Fruit fly (Drosophila melanogaster) whole organism, embryonic: Measurements from ENCODE around the gene CG46397.

Experiments
- ATbp ChIP-seq: fragments of 200-800 bp; sonication (Bioruptor generic); optimal IDR thresholded peaks from 2 replicates; lab custom pipeline; 2017; ENCODE audit warnings: missing biosample characterization, mild to moderate bottlenecking, missing genetic modification characterization, missing genetic modification reagents
- Asciz ChIP-seq: fragments of 200-800 bp; sonication (Bioruptor generic); optimal IDR thresholded peaks from 2 replicates; lab custom pipeline; 2017; ENCODE audit warnings: missing biosample characterization, mild to moderate bottlenecking, missing genetic modification characterization, missing genetic modification reagents
- Atf-2 ChIP-seq: fragments of 200-800 bp; sonication (Bioruptor generic); optimal IDR thresholded peaks from 2 replicates; lab custom pipeline; 2016; ENCODE audit warnings: missing biosample characterization, missing genetic modification characterization
- CG1024 ChIP-seq: fragments of 200-800 bp; sonication (Bioruptor generic); IDR thresholded peaks from 2 replicates; pipeline ENCODE4 v1.3.6; 2022; ENCODE audit warnings: missing biosample characterization, missing genetic modification characterization
- CG10979 ChIP-seq: fragments of 200-800 bp; sonication (Bioruptor generic); optimal IDR thresholded peaks from 2 replicates; lab custom pipeline; 2018; ENCODE audit warnings: missing biosample characterization, mild to moderate bottlenecking, missing genetic modification characterization, moderate library complexity
- CG11560 ChIP-seq: fragments of 200-800 bp; sonication (Bioruptor generic); IDR thresholded peaks from 3 replicates; pipeline ENCODE4 v1.3.6; 2022; ENCODE audit warnings: missing biosample characterization, missing genetic modification characterization
- CG11696 ChIP-seq: fragments of 200-800 bp; sonication (Bioruptor generic); IDR thresholded peaks from 2 replicates; pipeline ENCODE4 v1.3.6; 2022; ENCODE audit warnings: missing biosample characterization, missing genetic modification characterization
- CG11723 ChIP-seq: fragments of 200-800 bp; sonication (Bioruptor generic); optimal IDR thresholded peaks from 2 replicates; lab custom pipeline; 2017; ENCODE audit warnings: missing biosample characterization, mild to moderate bottlenecking, missing genetic modification characterization
- CG12391 ChIP-seq: fragments of 200-800 bp; sonication (Bioruptor generic); optimal IDR thresholded peaks from 3 replicates; lab custom pipeline; 2018; ENCODE audit warnings: missing biosample characterization, mild to moderate bottlenecking, missing genetic modification characterization, moderate library complexity
- CG15514 ChIP-seq: fragments of 200-800 bp; sonication (Bioruptor generic); optimal IDR thresholded peaks from 3 replicates; lab custom pipeline; 2017; ENCODE audit warnings: missing biosample characterization, missing genetic modification characterization, mild to moderate bottlenecking, moderate library complexity, missing genetic modification reagents
- CG15601 ChIP-seq: fragments of 200-800 bp; sonication (Bioruptor generic); optimal IDR thresholded peaks from 3 replicates; lab custom pipeline; 2019; ENCODE audit warnings: missing biosample characterization, mild to moderate bottlenecking, missing genetic modification characterization, moderate library complexity
- CG15696 ChIP-seq: fragments of 200-800 bp; sonication (Bioruptor generic); optimal IDR thresholded peaks from 2 replicates; lab custom pipeline; 2019; ENCODE audit warnings: missing biosample characterization, mild to moderate bottlenecking, missing genetic modification characterization, moderate library complexity
- CG1647 ChIP-seq: fragments of 200-800 bp; sonication (Bioruptor generic); optimal IDR thresholded peaks from 3 replicates; lab custom pipeline; 2016; ENCODE audit warnings: missing biosample characterization, missing genetic modification characterization
- CG17361 ChIP-seq: fragments of 200-800 bp; sonication (Bioruptor generic); IDR thresholded peaks from 3 replicates; pipeline ENCODE4 v1.3.6; 2022; ENCODE audit warnings: missing biosample characterization, missing genetic modification characterization
- CG17829 ChIP-seq: fragments of 200-800 bp; optimal IDR thresholded peaks from 2 replicates; lab custom pipeline; 2019; ENCODE audit warnings: missing biosample characterization, mild to moderate bottlenecking, missing genetic modification characterization, moderate library complexity
- CG18764 ChIP-seq: fragments of 200-800 bp; sonication (Bioruptor generic); optimal IDR thresholded peaks from 3 replicates; lab custom pipeline; 2016; ENCODE audit warnings: missing biosample characterization, missing genetic modification characterization
- CG31224 ChIP-seq: fragments of 200-800 bp; sonication (Bioruptor generic); IDR thresholded peaks from 2 replicates; pipeline ENCODE4 v1.3.6; 2022; ENCODE audit warnings: missing biosample characterization, missing genetic modification characterization
- CG31441 ChIP-seq: fragments of 200-800 bp; sonication (Bioruptor generic); IDR thresholded peaks from 2 replicates; pipeline ENCODE4 v1.3.6; 2022; ENCODE audit warnings: missing biosample characterization, missing genetic modification characterization
- CG4730 ChIP-seq: fragments of 200-800 bp; sonication (Bioruptor generic); IDR thresholded peaks from 2 replicates; pipeline ENCODE4 v1.3.6; 2022; ENCODE audit warnings: missing biosample characterization, missing genetic modification characterization
- CG4820 ChIP-seq: fragments of 200-800 bp; sonication (Bioruptor generic); optimal IDR thresholded peaks from 3 replicates; lab custom pipeline; 2016; ENCODE audit warnings: missing biosample characterization, missing genetic modification characterization
- CG6175 ChIP-seq: fragments of 200-800 bp; sonication (Bioruptor generic); IDR thresholded peaks from 3 replicates; pipeline ENCODE4 v1.3.6; 2022; ENCODE audit warnings: missing biosample characterization, missing genetic modification characterization
- CG6689 ChIP-seq: fragments of 200-800 bp; sonication (Bioruptor generic); IDR thresholded peaks from 2 replicates; pipeline ENCODE4 v1.3.6; 2022; ENCODE audit warnings: missing biosample characterization, missing genetic modification characterization
- CG7271 ChIP-seq: fragments of 200-800 bp; sonication (Bioruptor generic); optimal IDR thresholded peaks from 2 replicates; lab custom pipeline; 2018; ENCODE audit warnings: missing biosample characterization, mild to moderate bottlenecking, missing genetic modification characterization, moderate library complexity
- CG7963 ChIP-seq: fragments of 200-800 bp; sonication (Bioruptor generic); IDR thresholded peaks from 3 replicates; pipeline ENCODE4 v1.3.6; 2022; ENCODE audit warnings: missing biosample characterization, missing genetic modification characterization; ENCODE audit not compliant: partially characterized antibody
- CG8388 ChIP-seq: fragments of 200-800 bp; sonication (Bioruptor generic); optimal IDR thresholded peaks from 2 replicates; lab custom pipeline; 2019; ENCODE audit warnings: missing biosample characterization, mild to moderate bottlenecking, missing genetic modification characterization, moderate library complexity
- CTCF ChIP-seq: fragments of 200-800 bp; sonication (Bioruptor generic); optimal IDR thresholded peaks from 2 replicates; lab custom pipeline; 2017; ENCODE audit warnings: missing biosample characterization, mild to moderate bottlenecking, missing genetic modification characterization, moderate library complexity
- Chrac-16 ChIP-seq: fragments of 200-800 bp; sonication (Bioruptor generic); optimal IDR thresholded peaks from 3 replicates; lab custom pipeline; 2016; ENCODE audit warnings: missing biosample characterization, missing genetic modification characterization
- H2.0 ChIP-seq: fragments of 200-800 bp; sonication (Bioruptor generic); IDR thresholded peaks from 2 replicates; pipeline ENCODE4 v1.3.6; 2022; ENCODE audit warnings: missing biosample characterization, missing genetic modification characterization
- Lhr ChIP-seq: fragments of 200-800 bp; sonication (Bioruptor generic); optimal IDR thresholded peaks from 3 replicates; lab custom pipeline; 2017; ENCODE audit warnings: mild to moderate bottlenecking, missing biosample characterization, missing genetic modification reagents, missing genetic modification characterization
- Mad ChIP-seq: fragments of 200-800 bp; sonication (Bioruptor generic); optimal IDR thresholded peaks from 2 replicates; lab custom pipeline; 2016; ENCODE audit warnings: missing biosample characterization, missing genetic modification characterization
- NC2α ChIP-seq: fragments of 200-800 bp; sonication (Bioruptor generic); optimal IDR thresholded peaks from 2 replicates; lab custom pipeline; 2016; ENCODE audit warnings: missing biosample characterization, missing genetic modification characterization
- Xrp1 ChIP-seq: fragments of 200-800 bp; sonication (Bioruptor generic); IDR thresholded peaks from 2 replicates; pipeline ENCODE4 v1.3.6; 2022; ENCODE audit warnings: missing biosample characterization, missing genetic modification characterization
- ase ChIP-seq: fragments of 200-800 bp; sonication (Bioruptor generic); IDR thresholded peaks from 3 replicates; pipeline ENCODE4 v1.3.6; 2022; ENCODE audit warnings: missing biosample characterization, missing genetic modification characterization
- ato ChIP-seq: fragments of 200-800 bp; sonication (Bioruptor generic); IDR thresholded peaks from 2 replicates; pipeline ENCODE4 v1.3.6; 2022; ENCODE audit warnings: missing biosample characterization, missing genetic modification characterization; ENCODE audit not compliant: partially characterized antibody
- ci ChIP-seq: fragments of 200-800 bp; sonication (Bioruptor generic); IDR thresholded peaks from 3 replicates; pipeline ENCODE4 v1.3.6; 2022; ENCODE audit warnings: missing biosample characterization, missing genetic modification characterization
- corto ChIP-seq: fragments of 200-800 bp; sonication (Bioruptor generic); optimal IDR thresholded peaks from 2 replicates; lab custom pipeline; 2016; ENCODE audit warnings: missing biosample characterization, mild to moderate bottlenecking, missing genetic modification characterization, moderate library complexity
- dati ChIP-seq: fragments of 200-800 bp; sonication (Bioruptor generic); IDR thresholded peaks from 2 replicates; pipeline ENCODE4 v1.3.6; 2022; ENCODE audit warnings: missing biosample characterization, missing genetic modification characterization
- dmrt11E ChIP-seq: fragments of 200-800 bp; sonication (Bioruptor generic); optimal IDR thresholded peaks from 3 replicates; lab custom pipeline; 2018; ENCODE audit warnings: missing biosample characterization, mild to moderate bottlenecking, missing genetic modification characterization, moderate library complexity
- dmrt99B ChIP-seq: fragments of 200-800 bp; sonication (Bioruptor generic); optimal IDR thresholded peaks from 2 replicates; lab custom pipeline; 2018; ENCODE audit warnings: missing biosample characterization, mild to moderate bottlenecking, missing genetic modification characterization, moderate library complexity
- fd96Cb ChIP-seq: fragments of 200-800 bp; sonication (Bioruptor generic); optimal IDR thresholded peaks from 2 replicates; lab custom pipeline; 2018; ENCODE audit warnings: missing biosample characterization, mild to moderate bottlenecking, missing genetic modification characterization, moderate library complexity
- gem ChIP-seq: fragments of 200-800 bp; sonication (Bioruptor generic); optimal IDR thresholded peaks from 2 replicates; lab custom pipeline; 2019; ENCODE audit warnings: missing biosample characterization, mild to moderate bottlenecking, missing genetic modification characterization, moderate library complexity
- inv ChIP-seq: fragments of 200-800 bp; sonication (Bioruptor generic); IDR thresholded peaks from 2 replicates; pipeline ENCODE4 v1.3.6; 2022; ENCODE audit warnings: missing biosample characterization, missing genetic modification characterization; ENCODE audit not compliant: partially characterized antibody
- jing ChIP-seq: fragments of 200-800 bp; sonication (Bioruptor generic); optimal IDR thresholded peaks from 2 replicates; lab custom pipeline; 2018; ENCODE audit warnings: missing biosample characterization, mild to moderate bottlenecking, missing genetic modification characterization
- kni ChIP-seq: fragments of 200-800 bp; sonication (Bioruptor generic); optimal IDR thresholded peaks from 3 replicates; lab custom pipeline; 2017; ENCODE audit warnings: mild to moderate bottlenecking, missing biosample characterization, missing genetic modification reagents, missing genetic modification characterization
- lilli ChIP-seq: fragments of 200-800 bp; sonication (Bioruptor generic); optimal IDR thresholded peaks from 3 replicates; lab custom pipeline; 2016; ENCODE audit warnings: missing biosample characterization, missing genetic modification characterization
- nom ChIP-seq: fragments of 200-800 bp; sonication (Bioruptor generic); optimal IDR thresholded peaks from 2 replicates; lab custom pipeline; 2017; ENCODE audit warnings: missing biosample characterization, missing genetic modification characterization, mild to moderate bottlenecking, moderate library complexity, missing genetic modification reagents
- psq ChIP-seq: fragments of 200-800 bp; sonication (Bioruptor generic); optimal IDR thresholded peaks from 2 replicates; lab custom pipeline; 2017; ENCODE audit warnings: missing biosample characterization, missing genetic modification characterization
- ranshi ChIP-seq: fragments of 200-800 bp; sonication (Bioruptor generic); IDR thresholded peaks from 2 replicates; pipeline ENCODE4 v1.3.6; 2022; ENCODE audit warnings: missing biosample characterization, missing genetic modification characterization
- repo ChIP-seq: fragments of 200-800 bp; sonication (Bioruptor generic); optimal IDR thresholded peaks from 2 replicates; lab custom pipeline; 2016; ENCODE audit warnings: missing biosample characterization, missing genetic modification characterization
- tap ChIP-seq: fragments of 200-800 bp; optimal IDR thresholded peaks from 3 replicates; lab custom pipeline; 2019; ENCODE audit warnings: missing biosample characterization, mild to moderate bottlenecking, missing genetic modification characterization, moderate library complexity
- tx ChIP-seq: fragments of 200-800 bp; sonication (Bioruptor generic); optimal IDR thresholded peaks from 2 replicates; lab custom pipeline; 2016; ENCODE audit warnings: missing biosample characterization, missing genetic modification characterization
- yki ChIP-seq: fragments of >200 bp; optimal IDR thresholded peaks from 3 replicates; lab custom pipeline; 2018

Gene CG46397

DNA sequence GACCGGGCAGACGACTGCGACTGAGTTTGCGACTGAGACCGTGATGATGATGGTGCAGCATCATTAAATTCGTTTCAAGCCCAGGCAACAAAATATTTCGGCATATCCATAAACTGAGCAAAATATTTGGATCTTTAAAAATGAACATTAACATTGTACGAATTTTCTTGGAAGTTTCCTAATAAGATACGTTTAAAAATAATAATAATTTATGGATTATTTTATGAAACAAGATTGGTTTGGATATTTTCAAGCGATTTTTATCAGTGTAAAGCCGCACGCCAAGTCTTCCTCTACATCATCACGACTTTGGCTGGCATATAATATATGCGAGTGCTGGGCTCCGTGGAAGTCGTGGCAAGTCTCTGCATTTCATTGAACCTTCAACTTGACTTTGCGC lies 26.8 kb upstream of the CG46397 start (continued):
- no peak for TF ChIP-seq CG31224 (GFP tag; lab: Robert Waterston, UW)
- TF ChIP-seq CG4820 (GFP tag; lab: Kevin White, UChicago) = peak; percentile 20
- peak; percentile 32 for TF ChIP-seq CG12391
- peak; percentile 38 for TF ChIP-seq CG10979 (tag; lab: Kevin White, UChicago)
- no peak for TF ChIP-seq ase (GFP tag; lab: Robert Waterston, UW)
- peak; percentile 13 for TF ChIP-seq ATbp
- TF ChIP-seq lilli = no peak
- TF ChIP-seq dmrt99B (tag; lab: Kevin White, UChicago) = peak; percentile 57
- no peak for TF ChIP-seq jing (GFP tag; lab: Kevin White, UChicago)
- peak; percentile 19 for TF ChIP-seq fd96Cb
- no peak for TF ChIP-seq Atf-2 (GFP tag; lab: Kevin White, UChicago)
- no peak for TF ChIP-seq dati (GFP tag; lab: Robert Waterston, UW)
- no peak for TF ChIP-seq CG17361
- no peak for TF ChIP-seq tx (GFP tag; lab: Kevin White, UChicago)
- TF ChIP-seq CG6175 (GFP tag; lab: Robert Waterston, UW) = no peak
- peak; percentile 61 for TF ChIP-seq gem (tag; lab: Kevin White, UChicago)
- TF ChIP-seq CG18764 (GFP tag; lab: Kevin White, UChicago) = no peak
- TF ChIP-seq CG17829 (tag; lab: Kevin White, UChicago) = peak; percentile 34
- TF ChIP-seq CG6689 (GFP tag; lab: Robert Waterston, UW) = peak; percentile 31; the same call in 1 of the 2 replicates
- TF ChIP-seq CG15514 (GFP tag; lab: Kevin White, UChicago) = no peak
- no peak for TF ChIP-seq CG15601 (tag; lab: Kevin White, UChicago)
- no peak for TF ChIP-seq ato
- TF ChIP-seq CG4730 = no peak
- TF ChIP-seq CG1647 (GFP tag; lab: Kevin White, UChicago) = no peak
- TF ChIP-seq Asciz (GFP tag; lab: Kevin White, UChicago) = peak; percentile 15
- no peak for TF ChIP-seq kni
- TF ChIP-seq tap = peak; percentile 41
- TF ChIP-seq Chrac-16 (GFP tag; lab: Kevin White, UChicago) = no peak
- no peak for TF ChIP-seq NC2α
- TF ChIP-seq CG1024 = no peak
- TF ChIP-seq nom = peak; percentile 51
- no peak for TF ChIP-seq H2.0
- no peak for TF ChIP-seq CG7963 (GFP tag; lab: Robert Waterston, UW)
- TF ChIP-seq yki (lab: Kevin White, UChicago) = no peak
- peak; percentile 9 for TF ChIP-seq dmrt11E (tag; lab: Kevin White, UChicago)
- peak; percentile 52; the same call in 1 of the 2 replicates for TF ChIP-seq CG31441 (GFP tag; lab: Robert Waterston, UW)
- TF ChIP-seq CG11696 = no peak
- no peak for TF ChIP-seq inv (GFP tag; lab: Robert Waterston, UW)
- TF ChIP-seq Xrp1 = peak; percentile 50; the same call in 1 of the 2 replicates
- no peak for TF ChIP-seq psq
- no peak for TF ChIP-seq repo (GFP tag; lab: Kevin White, UChicago)
- TF ChIP-seq CG11560 = no peak
- TF ChIP-seq ranshi (GFP tag; lab: Robert Waterston, UW) = 0 out of 2 replicates have a peak, but pooled peaks have one; percentile 9
- no peak for TF ChIP-seq Lhr
- peak; percentile 74 for TF ChIP-seq corto (GFP tag; lab: Kevin White, UChicago)
- TF ChIP-seq CG8388 (GFP tag; lab: Kevin White, UChicago) = peak; percentile 32
- no peak for TF ChIP-seq CG7271 (tag; lab: Kevin White, UChicago)
- TF ChIP-seq Mad (GFP tag; lab: Kevin White, UChicago) = no peak
- TF ChIP-seq CG11723 (GFP tag; lab: Kevin White, UChicago) = no peak
- no peak for TF ChIP-seq CG15696
- no peak for TF ChIP-seq CTCF
- TF ChIP-seq ci (GFP tag; lab: Robert Waterston, UW) = 0 out of 3 replicates have a peak, but pooled peaks have one; percentile 24
